Worm (Caenorhabditis elegans): ENCODE results near the gene F58H1.7.

DNA sequence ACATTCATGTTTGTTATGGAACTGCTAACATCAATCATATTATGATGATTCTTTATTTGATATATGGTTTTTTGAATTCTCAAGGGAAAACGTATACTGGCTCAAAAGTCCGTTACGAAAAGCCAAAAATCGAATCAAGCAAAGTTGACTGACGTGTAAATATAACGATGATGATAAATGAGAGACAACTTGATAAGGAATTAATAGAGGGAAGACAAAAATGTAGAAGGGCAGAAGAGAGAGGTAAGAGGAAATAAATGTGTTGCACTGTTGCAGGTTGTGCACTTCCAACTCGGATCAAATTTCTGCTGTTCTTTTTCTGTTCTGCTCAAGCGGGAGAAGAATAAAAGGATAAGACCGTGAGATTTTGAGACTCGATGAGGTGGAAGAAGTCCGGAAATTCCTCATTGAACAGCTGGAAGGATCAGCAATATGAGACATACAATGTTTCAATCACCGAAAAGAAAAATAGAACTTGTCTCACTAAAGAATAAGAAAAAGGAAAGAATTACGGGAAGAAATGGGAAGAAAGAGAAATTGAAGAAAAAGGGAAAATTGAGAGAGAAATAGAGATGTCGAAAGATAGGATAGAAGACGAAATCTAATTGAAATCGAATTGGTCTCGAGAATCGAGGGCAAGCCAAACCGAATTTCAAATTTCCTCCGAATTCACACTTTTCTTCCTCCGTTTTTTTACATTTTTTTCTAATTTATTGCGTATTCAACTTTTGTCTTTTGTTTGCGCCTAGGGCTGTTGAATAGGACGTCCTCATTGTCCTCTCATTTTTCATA, 21.7 kb upstream of the F58H1.7 start:
- TF ChIP-seq ama-1 (optimal IDR thresholded peaks at IDR 0.05) (no peak), hmg-4 (GFP tag; optimal IDR thresholded peaks at IDR 0.05) (no peak)
